Worm (Caenorhabditis elegans) whole organism, L4 larva: ENCODE results near the gene gnrr-4.

ENCODE experiments used
- F10B5.3 ChIP-seq: sonication (generic microtip); optimal IDR thresholded peaks from 2 replicates; lab custom pipeline; 2016; ENCODE audit warnings: mild to moderate bottlenecking, missing genetic modification characterization, missing compliant biosample characterization
- F26F4.8 ChIP-seq: fragments of 200-800 bp; sonication (Bioruptor generic); conservative IDR thresholded peaks from 2 replicates; pipeline ENCODE4 v1.3.6; 2022; ENCODE audit warnings: missing genetic modification characterization, missing compliant biosample characterization
- R02D3.7 ChIP-seq: fragments of 150-350 bp; sonication (generic microtip); optimal IDR thresholded peaks from 3 replicates; lab custom pipeline; 2014; ENCODE audit warnings: missing biosample characterization, missing genetic modification characterization
- T20F7.1 ChIP-seq: fragments of 200-800 bp; sonication (Bioruptor generic); optimal IDR thresholded peaks from 2 replicates; lab custom pipeline; 2018; ENCODE audit warnings: mild to moderate bottlenecking, missing genetic modification characterization, missing compliant biosample characterization
- T26A8.4 ChIP-seq: fragments of 200-800 bp; sonication (Bioruptor generic); IDR thresholded peaks from 2 replicates; pipeline ENCODE4 v1.3.6; 2022; ENCODE audit warnings: missing genetic modification characterization, missing compliant biosample characterization
- Y48G9A.11 ChIP-seq: fragments of 200-800 bp; sonication (Bioruptor generic); IDR thresholded peaks from 2 replicates; pipeline ENCODE4 v1.3.6; 2022; ENCODE audit warnings: missing genetic modification reagents, missing genetic modification characterization, missing compliant biosample characterization
- ZK546.5 ChIP-seq, 2 experiments: sonication (generic microtip); optimal IDR thresholded peaks; 2 replicates each; lab custom pipeline; 2017; ENCODE audit warnings: missing biosample characterization in 2 of 2, missing genetic modification characterization in 2 of 2
- daf-16 ChIP-seq, 3 experiments: sonication (generic microtip); optimal IDR thresholded peaks; 2 replicates each; lab custom pipeline; 2016 to 2017; ENCODE audit warnings: missing genetic modification characterization in 3 of 3, missing genetic modification reagents in 3 of 3, mild to moderate bottlenecking in 2 of 3, missing compliant biosample characterization in 2 of 3, missing biosample characterization in 1 of 3, moderate library complexity in 1 of 3
- dmd-6 ChIP-seq: fragments of 200-800 bp; sonication (Bioruptor generic); IDR thresholded peaks from 2 replicates; pipeline ENCODE4 v1.3.6; 2022; ENCODE audit warnings: missing genetic modification reagents, missing genetic modification characterization, missing compliant biosample characterization
- dmd-9 ChIP-seq: fragments of 200-800 bp; sonication (Bioruptor generic); IDR thresholded peaks from 2 replicates; pipeline ENCODE4 v1.3.6; 2022; ENCODE audit warnings: missing genetic modification reagents, missing genetic modification characterization, missing compliant biosample characterization
- dpl-1 ChIP-seq: fragments of 150-350 bp; optimal IDR thresholded peaks from 2 replicates; lab custom pipeline; 2014; ENCODE audit warnings: missing biosample characterization, missing genetic modification reagents, missing genetic modification characterization
- duxl-1 ChIP-seq: sonication (generic microtip); optimal IDR thresholded peaks from 2 replicates; lab custom pipeline; 2016; ENCODE audit warnings: mild to moderate bottlenecking, missing genetic modification characterization, moderate library complexity, missing compliant biosample characterization; ENCODE audit not compliant: poor library complexity
- egl-43 ChIP-seq: fragments of 200-800 bp; sonication (Bioruptor generic); IDR thresholded peaks from 2 replicates; pipeline ENCODE4 v1.3.6; 2022; ENCODE audit warnings: missing genetic modification reagents, missing genetic modification characterization, missing compliant biosample characterization
- gei-8 ChIP-seq: fragments of 200-800 bp; sonication (Bioruptor generic); optimal IDR thresholded peaks from 2 replicates; lab custom pipeline; 2018; ENCODE audit warnings: mild to moderate bottlenecking, missing genetic modification characterization, missing compliant biosample characterization
- hlh-11 ChIP-seq: fragments of 200-800 bp; sonication (Bioruptor generic); optimal IDR thresholded peaks from 2 replicates; lab custom pipeline; 2018; ENCODE audit warnings: mild to moderate bottlenecking, missing genetic modification characterization, missing compliant biosample characterization
- hlh-30 ChIP-seq: sonication (generic microtip); optimal IDR thresholded peaks from 2 replicates; lab custom pipeline; 2017; ENCODE audit warnings: antibody characterized with exemption, mild to moderate bottlenecking, missing genetic modification characterization, missing compliant biosample characterization; ENCODE audit not compliant: insufficient read depth
- hmg-1.1 ChIP-seq: fragments of 200-800 bp; sonication (Bioruptor generic); IDR thresholded peaks from 2 replicates; pipeline ENCODE4 v1.3.6; 2022; ENCODE audit warnings: missing genetic modification reagents, missing genetic modification characterization, missing compliant biosample characterization
- jun-1 ChIP-seq: fragments of 150-350 bp; optimal IDR thresholded peaks from 2 replicates; lab custom pipeline; 2014; ENCODE audit warnings: missing biosample characterization, missing genetic modification reagents, missing genetic modification characterization
- lin-1 ChIP-seq: fragments of 200-800 bp; sonication (Bioruptor generic); IDR thresholded peaks from 2 replicates; pipeline ENCODE4 v1.3.6; 2022; ENCODE audit warnings: missing genetic modification reagents, missing genetic modification characterization, missing compliant biosample characterization
- lin-13 ChIP-seq: fragments of 150-350 bp; optimal IDR thresholded peaks from 2 replicates; lab custom pipeline; 2014; ENCODE audit warnings: missing biosample characterization, missing genetic modification reagents, missing genetic modification characterization
- lin-15B ChIP-seq: fragments of 150-350 bp; sonication (generic microtip); optimal IDR thresholded peaks from 3 replicates; lab custom pipeline; 2014; ENCODE audit warnings: missing biosample characterization, missing genetic modification characterization
- lsy-2 ChIP-seq, 2 experiments: fragments of 150-350 bp in 1 of 2; sonication (generic microtip) in 1 of 2; optimal IDR thresholded peaks; 2 replicates each; lab custom pipeline; 2014 to 2017; ENCODE audit warnings: missing biosample characterization in 2 of 2, missing genetic modification characterization in 2 of 2
- mep-1 ChIP-seq: fragments of 150-350 bp; sonication (generic microtip); optimal IDR thresholded peaks from 3 replicates; lab custom pipeline; 2014; ENCODE audit warnings: missing biosample characterization, missing genetic modification characterization
- mxl-2 ChIP-seq: fragments of 200-800 bp; sonication (Bioruptor generic); conservative IDR thresholded peaks from 2 replicates; pipeline ENCODE4 v1.3.6; 2022; ENCODE audit warnings: missing genetic modification reagents, missing genetic modification characterization, missing compliant biosample characterization
- nhr-10 ChIP-seq: fragments of 150-350 bp; optimal IDR thresholded peaks from 2 replicates; lab custom pipeline; 2014; ENCODE audit warnings: missing biosample characterization, missing genetic modification characterization
- nhr-102 ChIP-seq: sonication (generic microtip); optimal IDR thresholded peaks from 2 replicates; lab custom pipeline; 2016; ENCODE audit warnings: mild to moderate bottlenecking, missing genetic modification characterization, moderate library complexity, missing compliant biosample characterization
- nhr-28 ChIP-seq: fragments of 150-350 bp; optimal IDR thresholded peaks from 2 replicates; lab custom pipeline; 2014; ENCODE audit warnings: missing biosample characterization, missing genetic modification characterization
- nhr-41 ChIP-seq: fragments of 200-800 bp; sonication (Bioruptor generic); IDR thresholded peaks from 2 replicates; pipeline ENCODE4 v1.3.6; 2022; ENCODE audit warnings: missing genetic modification reagents, missing genetic modification characterization, missing compliant biosample characterization
- nhr-42 ChIP-seq: fragments of 200-800 bp; sonication (Bioruptor generic); IDR thresholded peaks from 2 replicates; pipeline ENCODE4 v1.3.6; 2022; ENCODE audit warnings: missing genetic modification characterization, missing compliant biosample characterization
- nhr-48 ChIP-seq: sonication (generic microtip); optimal IDR thresholded peaks from 2 replicates; lab custom pipeline; 2016; ENCODE audit warnings: mild to moderate bottlenecking, missing genetic modification characterization, missing compliant biosample characterization
- nhr-6 ChIP-seq: fragments of 150-350 bp; optimal IDR thresholded peaks from 2 replicates; lab custom pipeline; 2014; ENCODE audit warnings: missing biosample characterization, missing genetic modification characterization
- sdz-12 ChIP-seq: fragments of 200-800 bp; sonication (Bioruptor generic); optimal IDR thresholded peaks from 2 replicates; lab custom pipeline; 2018; ENCODE audit warnings: mild to moderate bottlenecking, missing genetic modification characterization, missing compliant biosample characterization
- snpc-1.2 ChIP-seq: fragments of 200-800 bp; sonication (Bioruptor generic); IDR thresholded peaks from 2 replicates; pipeline ENCODE4 v1.3.6; 2022; ENCODE audit warnings: missing genetic modification reagents, missing genetic modification characterization, missing compliant biosample characterization
- snpc-4 ChIP-seq: fragments of 150-350 bp; optimal IDR thresholded peaks from 2 replicates; lab custom pipeline; 2014; ENCODE audit warnings: missing biosample characterization, missing genetic modification characterization
- spr-1 ChIP-seq: sonication (generic microtip); optimal IDR thresholded peaks from 2 replicates; lab custom pipeline; 2016; ENCODE audit warnings: mild to moderate bottlenecking, missing genetic modification characterization, missing compliant biosample characterization
- spr-3 ChIP-seq: fragments of 200-800 bp; sonication (Bioruptor generic); optimal IDR thresholded peaks from 2 replicates; lab custom pipeline; 2018; ENCODE audit warnings: mild to moderate bottlenecking, missing genetic modification characterization, missing compliant biosample characterization
- vab-7 ChIP-seq: fragments of 200-800 bp; sonication (Bioruptor generic); IDR thresholded peaks from 2 replicates; pipeline ENCODE4 v1.3.6; 2022; ENCODE audit warnings: missing genetic modification reagents, missing genetic modification characterization, missing compliant biosample characterization
- zag-1 ChIP-seq: fragments of 150-350 bp; optimal IDR thresholded peaks from 2 replicates; lab custom pipeline; 2014; ENCODE audit warnings: missing biosample characterization, missing genetic modification characterization
- zfp-3 ChIP-seq: fragments of 200-800 bp; sonication (Bioruptor generic); conservative IDR thresholded peaks from 2 replicates; pipeline ENCODE4 v1.3.6; 2022; ENCODE audit warnings: missing genetic modification reagents, missing genetic modification characterization, missing compliant biosample characterization
- zip-2 ChIP-seq: fragments of 150-350 bp; optimal IDR thresholded peaks from 2 replicates; lab custom pipeline; 2014; ENCODE audit warnings: missing biosample characterization, missing genetic modification characterization
- ztf-11 ChIP-seq: fragments of 150-350 bp; optimal IDR thresholded peaks from 2 replicates; lab custom pipeline; 2014; ENCODE audit warnings: missing biosample characterization, missing genetic modification characterization
- ztf-7 ChIP-seq: fragments of 150-350 bp; optimal IDR thresholded peaks from 2 replicates; lab custom pipeline; 2014; ENCODE audit warnings: missing biosample characterization, missing genetic modification characterization

Gene gnrr-4

DNA sequence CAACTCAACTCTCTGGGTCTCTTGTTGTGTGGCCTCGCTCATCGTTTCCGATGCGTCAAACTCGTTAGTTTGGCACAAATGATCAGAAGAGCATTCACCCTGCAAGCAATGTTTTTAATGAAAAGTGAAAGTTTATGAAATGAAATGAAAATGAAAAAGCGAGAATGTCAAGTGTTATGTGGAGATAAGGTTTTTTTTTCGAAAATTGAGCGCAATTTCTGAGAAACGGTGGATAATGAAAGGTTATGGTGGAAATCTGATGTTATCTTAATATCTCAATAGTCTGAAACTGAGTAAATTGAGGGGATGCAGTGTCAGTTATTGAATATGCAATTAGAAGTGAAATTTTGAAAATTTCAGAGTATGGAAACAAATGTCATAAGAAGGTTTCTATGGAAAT lies at the start of gene gnrr-4:
Gene gnrr-4, minus strand, starts transcription at position 101 of the 400 bp plus-strand sequence.
- TF ChIP-seq zip-2 (tag; lab: Kevin White, UChicago) (no peak), ZK546.5 (tag; optimal IDR thresholded peaks at IDR 0.05; lab: Kevin White, UChicago) (no peak), nhr-42 (GFP tag; lab: Robert Waterston, UW) (no peak), R02D3.7 (no peak), mxl-2 (no peak), vab-7 (GFP tag; lab: Robert Waterston, UW) (no peak), gei-8 (GFP tag; lab: Kevin White, UChicago) (no peak), lin-1 (GFP tag; lab: Robert Waterston, UW) (no peak), hlh-11 (tag; lab: Kevin White, UChicago) (no peak), ztf-11 (tag; lab: Kevin White, UChicago) (no peak), dpl-1 (GFP tag; lab: Kevin White, UChicago) (no peak)

DNA sequence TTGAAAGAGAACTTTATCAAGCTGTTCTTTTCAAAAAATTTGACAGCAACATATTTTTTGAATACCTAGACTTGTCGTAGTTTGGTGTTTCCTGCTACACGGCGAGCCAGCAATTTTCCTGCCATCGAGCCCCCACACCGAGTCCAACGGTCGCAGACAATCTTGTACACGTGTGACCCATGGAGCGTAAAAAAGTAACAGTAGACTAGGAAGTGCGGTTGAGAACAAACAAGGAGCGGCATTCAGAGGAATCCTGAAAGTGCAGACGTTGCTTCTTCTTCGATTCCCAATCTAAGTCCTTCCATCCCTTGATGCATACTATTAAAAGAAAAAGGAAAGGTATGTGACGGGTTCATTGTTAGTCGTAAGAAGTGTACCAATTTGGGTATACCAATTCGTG lies 47.8 kb upstream of the gnrr-4 start, which contains the start of gene twnk-1:
Gene twnk-1, plus strand, starts transcription at position 301 of the 400 bp plus-strand sequence.
- TF ChIP-seq spr-3 (GFP tag; lab: Kevin White, UChicago) (no peak), T26A8.4 (GFP tag; lab: Robert Waterston, UW) (peak; percentile 21; the same call in 1 of the 2 replicates), egl-43 (GFP tag; lab: Robert Waterston, UW) (0 out of 2 replicates have a peak, but pooled peaks have one; percentile 36)

DNA sequence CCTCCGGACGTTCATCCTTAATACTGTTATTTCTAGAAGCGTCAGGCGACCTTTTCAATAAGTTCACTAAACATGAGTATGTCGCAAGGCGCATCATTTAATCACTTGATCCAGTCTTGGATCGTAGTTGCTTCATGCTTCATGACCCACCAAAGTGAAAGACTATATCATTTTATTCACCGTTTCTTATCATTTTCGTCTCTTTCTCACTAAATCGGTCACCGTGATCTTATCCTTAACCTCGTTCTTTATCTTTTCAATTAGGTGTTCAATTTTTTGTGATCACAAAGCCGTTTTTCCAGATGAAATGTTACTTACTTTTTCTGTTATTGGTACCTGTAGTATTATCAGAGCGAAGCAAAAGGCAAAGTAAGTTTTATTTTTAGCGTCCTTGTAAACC lies 44.8 kb upstream of the gnrr-4 start, which contains the start of gene F46G11.2:
Gene F46G11.2, plus strand, starts transcription at position 301 of the 400 bp plus-strand sequence.
- TF ChIP-seq hlh-30 (tag; lab: Kevin White, UChicago) (peak; percentile 12), zfp-3 (GFP tag; lab: Robert Waterston, UW) (no peak)
- TF ChIP-seq, all 104 proteins: peak for 1

DNA sequence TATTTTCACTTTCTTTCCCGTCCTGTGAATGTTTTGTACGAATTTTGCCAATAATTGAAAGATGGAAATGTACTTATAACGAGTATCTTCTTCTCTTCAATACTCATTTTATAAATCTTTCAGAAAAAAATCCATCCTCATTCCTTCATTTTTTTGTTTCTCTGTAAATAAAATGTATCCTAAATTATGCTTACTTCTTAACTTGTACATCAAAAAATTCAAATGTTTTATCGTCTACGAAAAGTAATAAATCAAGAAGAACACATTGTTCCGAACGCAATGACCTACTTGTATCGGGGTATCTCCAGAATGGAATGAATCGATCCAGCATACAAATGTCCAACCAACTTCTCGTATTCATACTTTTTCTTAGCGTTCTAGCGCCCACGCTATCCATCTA lies 43.1 kb upstream of the gnrr-4 start, which contains the start of gene F46G11.6:
Gene F46G11.6, plus strand, starts transcription at position 301 of the 400 bp plus-strand sequence.
- no peak for TF ChIP-seq jun-1 (tag; lab: Kevin White, UChicago)
- TF ChIP-seq nhr-10 = no peak
- TF ChIP-seq F10B5.3 (tag; lab: Kevin White, UChicago) = no peak
- TF ChIP-seq T20F7.1 (GFP tag; lab: Kevin White, UChicago) = no peak
- TF ChIP-seq dpl-1 (GFP tag; lab: Kevin White, UChicago) = no peak
- TF ChIP-seq egl-43 (GFP tag; lab: Robert Waterston, UW) = no peak
- TF ChIP-seq duxl-1 (tag; lab: Kevin White, UChicago) = no peak
- no peak for TF ChIP-seq snpc-1.2 (GFP tag; lab: Robert Waterston, UW)
- TF ChIP-seq lin-1 (GFP tag; lab: Robert Waterston, UW) = no peak

DNA sequence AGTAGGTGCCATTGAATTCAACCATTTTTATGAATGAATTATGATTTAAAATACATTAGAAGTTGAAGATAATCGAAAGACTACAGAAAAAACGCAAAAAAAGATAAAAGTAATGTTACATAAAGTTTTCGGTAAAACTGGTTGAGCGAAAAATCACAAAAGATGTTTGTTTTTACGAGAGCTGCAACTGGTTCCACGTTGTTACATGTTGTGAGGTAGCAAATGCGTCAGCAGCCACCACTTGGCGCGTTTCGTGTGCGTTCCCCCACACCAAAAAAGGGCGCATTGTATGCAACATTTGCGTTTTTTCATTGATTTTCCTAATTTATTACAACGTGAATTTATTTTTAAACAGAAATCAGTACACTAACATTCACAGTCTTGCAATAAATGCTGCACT lies 39.0 kb upstream of the gnrr-4 start, which contains the start of gene gakh-1:
Gene gakh-1, plus strand, starts transcription at position 347 of the 400 bp plus-strand sequence.
- TF ChIP-seq T20F7.1 (GFP tag; lab: Kevin White, UChicago) = peak; percentile 52
- no peak for TF ChIP-seq lin-13 (GFP tag; lab: Kevin White, UChicago)
- TF ChIP-seq mep-1 (tag; lab: Kevin White, UChicago) = peak; percentile 56
- TF ChIP-seq nhr-42 (GFP tag; lab: Robert Waterston, UW) = 0 out of 2 replicates have a peak, but pooled peaks have one; percentile 18
- no peak for TF ChIP-seq Y48G9A.11 (GFP tag; lab: Robert Waterston, UW)
- TF ChIP-seq dpl-1 (GFP tag; lab: Kevin White, UChicago) = peak; percentile 59
- no peak for TF ChIP-seq nhr-41 (GFP tag; lab: Robert Waterston, UW)
- TF ChIP-seq nhr-6 (tag; lab: Kevin White, UChicago) = peak; percentile 39
- no peak for TF ChIP-seq lin-15B (tag; lab: Kevin White, UChicago)
- TF ChIP-seq nhr-28 (tag; lab: Kevin White, UChicago) = peak; percentile 31
- no peak for TF ChIP-seq sdz-12
- peak; percentile 57 for TF ChIP-seq dmd-6
- TF ChIP-seq nhr-102 (tag; lab: Kevin White, UChicago) = peak; percentile 54
- TF ChIP-seq lsy-2 (tag; optimal IDR thresholded peaks at IDR 0.05; lab: Kevin White, UChicago) = peak in 1 of 2 experiments; percentile 65
- peak; percentile 61 for TF ChIP-seq hmg-1.1 (GFP tag; lab: Robert Waterston, UW)
- peak; percentile 11 for TF ChIP-seq ztf-7 (tag; lab: Kevin White, UChicago)
- TF ChIP-seq duxl-1 (tag; lab: Kevin White, UChicago) = no peak
- TF ChIP-seq spr-1 (tag; lab: Kevin White, UChicago) = peak; percentile 25
- no peak for TF ChIP-seq zag-1
- peak; percentile 79 for TF ChIP-seq hlh-11 (tag; lab: Kevin White, UChicago)
- TF ChIP-seq F26F4.8 (GFP tag; lab: Robert Waterston, UW) = no peak
- TF ChIP-seq snpc-4 (tag; lab: Kevin White, UChicago) = no peak
- no peak for TF ChIP-seq dmd-9
- peak in 1 of 2 experiments; percentile 24 for TF ChIP-seq daf-16 (GFP tag; optimal IDR thresholded peaks at IDR 0.05; lab: Kevin White, UChicago)
- TF ChIP-seq daf-16 (tag; optimal IDR thresholded peaks at IDR 0.05; lab: Kevin White, UChicago) = peak; percentile 36
- peak; percentile 38 for TF ChIP-seq nhr-48
